Worm (Caenorhabditis elegans): Measurements from ENCODE around the gene rsp-1.

rsp-1 gene

ce11 chrII:11415672-11416071 lies 37.5 kb upstream of the rsp-1 start, which contains the start of gene C05D12.1:
C05D12.1 (minus strand) TSS chrII:11415772.
- TF ChIP-seq ama-1 (optimal IDR thresholded peaks at IDR 0.05): no peak
- no peak for TF ChIP-seq pha-4 (tag; optimal IDR thresholded peaks at IDR 0.05)
- TF ChIP-seq nhr-43 (tag; optimal IDR thresholded peaks at IDR 0.05; ENCODE audit: poor library complexity, severe bottlenecking): no peak
- no peak for TF ChIP-seq elt-1 (tag; optimal IDR thresholded peaks at IDR 0.05)
- TF ChIP-seq nhr-23 (tag; optimal IDR thresholded peaks at IDR 0.05): no peak
- TF ChIP-seq eor-1 (tag; optimal IDR thresholded peaks at IDR 0.05): no peak
- no peak for TF ChIP-seq lsy-12 (tag; optimal IDR thresholded peaks at IDR 0.05)
- TF ChIP-seq nhr-76 (tag; optimal IDR thresholded peaks at IDR 0.05): no peak
- no peak for TF ChIP-seq tbx-2 (tag; optimal IDR thresholded peaks at IDR 0.05)
- no peak for TF ChIP-seq fkh-10 (GFP tag; optimal IDR thresholded peaks at IDR 0.05)

DNA sequence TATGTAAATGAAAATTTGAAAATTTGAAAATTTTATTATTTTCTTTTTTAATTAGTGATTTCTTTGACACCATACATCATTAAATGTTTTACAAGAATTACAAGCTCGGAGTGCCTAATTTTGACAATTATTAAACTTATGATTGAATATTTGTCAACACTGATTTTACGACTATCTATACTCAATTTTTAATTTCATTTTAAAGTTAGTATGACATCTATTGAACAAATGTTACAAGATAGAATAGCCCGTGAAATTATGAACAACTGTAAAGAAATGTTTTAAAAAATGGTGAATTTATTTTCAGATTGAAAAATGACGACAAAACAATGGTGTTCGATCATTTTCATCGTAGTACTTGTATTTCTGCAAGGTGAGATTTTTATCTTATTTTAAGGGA lies 35.2 kb upstream of the rsp-1 start, which contains the start of gene C05D12.2:
Gene C05D12.2, plus strand, starts transcription at position 301 of the 400 bp plus-strand sequence.
- TF ChIP-seq snpc-4 (tag; optimal IDR thresholded peaks at IDR 0.05): no peak
- TF ChIP-seq eor-1 (tag; optimal IDR thresholded peaks at IDR 0.05): no peak
- no peak for TF ChIP-seq nhr-67 (tag; optimal IDR thresholded peaks at IDR 0.05)

ce11 chrII:11418476-11418875 lies 34.7 kb upstream of the rsp-1 start:
- TF ChIP-seq pqm-1 (tag; optimal IDR thresholded peaks at IDR 0.05) (peak; percentile 88), mml-1 (tag; optimal IDR thresholded peaks at IDR 0.05) (no peak), elt-2 (tag; optimal IDR thresholded peaks at IDR 0.05) (peak; percentile 80), jun-1 (tag; optimal IDR thresholded peaks at IDR 0.05) (peak; percentile 7), pha-4 (tag; optimal IDR thresholded peaks at IDR 0.05) (peak; percentile 68)

ce11 chrII:11424032-11424431 lies 29.1 kb upstream of the rsp-1 start:
- no peak for TF ChIP-seq ZK546.5 (tag; optimal IDR thresholded peaks at IDR 0.05)
- no peak for TF ChIP-seq R02D3.7 (tag; optimal IDR thresholded peaks at IDR 0.05)
- no peak for TF ChIP-seq pha-4 (tag; optimal IDR thresholded peaks at IDR 0.05)
- peak; percentile 51 for TF ChIP-seq pqm-1 (tag; optimal IDR thresholded peaks at IDR 0.05)
- peak; percentile 32 for TF ChIP-seq elt-2 (tag; optimal IDR thresholded peaks at IDR 0.05)

- TF ChIP-seq ztf-4 (tag; optimal IDR thresholded peaks at IDR 0.05) (no peak), nhr-237 (tag; optimal IDR thresholded peaks at IDR 0.05) (no peak), pha-4 (tag; optimal IDR thresholded peaks at IDR 0.05) (peak; percentile 24), elt-2 (tag; optimal IDR thresholded peaks at IDR 0.05) (peak; percentile 79), ztf-11 (tag; optimal IDR thresholded peaks at IDR 0.05) (no peak), fkh-10 (GFP tag; optimal IDR thresholded peaks at IDR 0.05) (no peak), pqm-1 (tag; optimal IDR thresholded peaks at IDR 0.05) (peak; percentile 45), zag-1 (tag; optimal IDR thresholded peaks at IDR 0.05) (no peak), nhr-23 (tag; optimal IDR thresholded peaks at IDR 0.05) (no peak), nhr-43 (tag; optimal IDR thresholded peaks at IDR 0.05; ENCODE audit: poor library complexity, severe bottlenecking) (no peak), hmg-11 (tag; optimal IDR thresholded peaks at IDR 0.05) (no peak), skn-1 (tag; optimal IDR thresholded peaks at IDR 0.05) (no peak), egl-27 (tag; optimal IDR thresholded peaks at IDR 0.05) (no peak)
These were observed 28.4 kb upstream of the rsp-1 start, which contains the start of gene C05D12.3 for ce11 chrII:11424579-11425316. C05D12.3 (plus strand) TSS chrII:11425266.

DNA sequence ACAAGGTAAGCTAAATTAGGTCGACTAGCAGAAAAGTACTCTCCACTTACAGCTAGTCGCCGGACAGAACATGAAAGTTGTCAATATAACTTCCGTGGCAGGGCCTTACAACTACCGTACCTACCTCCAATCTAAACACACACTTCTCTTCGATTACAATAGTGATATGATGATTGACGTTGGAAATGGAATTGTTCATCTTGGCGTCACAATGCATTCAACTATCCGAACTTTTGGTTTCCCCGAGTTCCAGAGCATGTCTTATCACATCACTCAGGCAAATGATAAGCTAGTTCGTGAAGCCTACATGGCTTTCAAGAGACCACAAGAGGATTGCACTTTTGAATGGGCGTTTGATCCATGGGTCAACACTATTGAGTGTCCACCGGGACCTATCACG lies 25.8 kb upstream of the rsp-1 start:
- no peak for TF ChIP-seq fkh-2 (tag; optimal IDR thresholded peaks at IDR 0.05)
- peak; percentile 56 for TF ChIP-seq elt-2 (tag; optimal IDR thresholded peaks at IDR 0.05)
- no peak for TF ChIP-seq aly-2 (tag; optimal IDR thresholded peaks at IDR 0.05)
- TF ChIP-seq pqm-1 (tag; optimal IDR thresholded peaks at IDR 0.05): peak; percentile 1

DNA sequence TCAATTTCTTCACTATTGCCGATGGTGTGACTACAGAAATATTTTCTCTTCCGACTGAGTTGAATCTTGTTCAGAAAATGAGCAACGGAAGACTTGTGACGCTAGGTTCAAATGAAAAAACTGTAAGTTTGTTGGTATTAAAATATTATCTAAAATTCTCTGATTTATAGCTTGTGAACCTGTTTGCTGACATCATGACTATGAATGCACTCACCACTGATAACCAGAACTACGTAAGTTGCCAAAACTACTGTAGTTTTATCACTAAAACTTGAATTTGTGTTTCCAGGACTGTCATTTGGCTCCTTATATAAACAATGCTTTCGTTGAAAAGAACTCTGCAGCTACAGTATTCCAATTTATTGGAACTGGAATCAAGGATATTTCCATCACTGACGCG lies 24.6 kb upstream of the rsp-1 start:
- no peak for TF ChIP-seq elt-1 (tag; optimal IDR thresholded peaks at IDR 0.05)
- no peak for TF ChIP-seq ceh-28 (tag; optimal IDR thresholded peaks at IDR 0.05)
- TF ChIP-seq nhr-11 (tag; optimal IDR thresholded peaks at IDR 0.05): no peak
- TF ChIP-seq nhr-77 (tag; optimal IDR thresholded peaks at IDR 0.05): no peak
- TF ChIP-seq pqm-1 (tag; optimal IDR thresholded peaks at IDR 0.05): peak; percentile 33
- TF ChIP-seq elt-2 (tag; optimal IDR thresholded peaks at IDR 0.05): peak; percentile 53
- TF ChIP-seq nhr-67 (tag; optimal IDR thresholded peaks at IDR 0.05): no peak
- no peak for TF ChIP-seq zag-1 (tag; optimal IDR thresholded peaks at IDR 0.05)
- no peak for TF ChIP-seq ztf-11 (tag; optimal IDR thresholded peaks at IDR 0.05)

Data from whole organism, L3 larva.